Fruit fly (Drosophila melanogaster): ENCODE results near the gene CG5787.

The CG5787 gene

dm6 chr2L:12712852-12713251, at the start of gene CG5787:
Gene CG5787, minus strand, starts transcription at chr2L:12712952.
- TF ChIP-seq CG8478 (optimal IDR thresholded peaks at IDR 0.05) (no peak), CTCF (optimal IDR thresholded peaks at IDR 0.05) (no peak)

- TF ChIP-seq CTCF (optimal IDR thresholded peaks at IDR 0.05) (no peak), CG8478 (optimal IDR thresholded peaks at IDR 0.05) (no peak)
These were observed 49.0 kb upstream of the CG5787 start, which contains the start of gene CG15483 for dm6 chr2L:12761740-12762139. Gene CG15483, minus strand, starts transcription at chr2L:12761840.

dm6 chr2L:12756417-12756816, 43.7 kb upstream of the CG5787 start:
- TF ChIP-seq CG8478 (optimal IDR thresholded peaks at IDR 0.05) (no peak), CTCF (optimal IDR thresholded peaks at IDR 0.05) (no peak)

- TF ChIP-seq CG8478 (optimal IDR thresholded peaks at IDR 0.05) (no peak), CTCF (optimal IDR thresholded peaks at IDR 0.05) (no peak)
These were observed 37.3 kb upstream of the CG5787 start for dm6 chr2L:12750060-12750459.

DNA sequence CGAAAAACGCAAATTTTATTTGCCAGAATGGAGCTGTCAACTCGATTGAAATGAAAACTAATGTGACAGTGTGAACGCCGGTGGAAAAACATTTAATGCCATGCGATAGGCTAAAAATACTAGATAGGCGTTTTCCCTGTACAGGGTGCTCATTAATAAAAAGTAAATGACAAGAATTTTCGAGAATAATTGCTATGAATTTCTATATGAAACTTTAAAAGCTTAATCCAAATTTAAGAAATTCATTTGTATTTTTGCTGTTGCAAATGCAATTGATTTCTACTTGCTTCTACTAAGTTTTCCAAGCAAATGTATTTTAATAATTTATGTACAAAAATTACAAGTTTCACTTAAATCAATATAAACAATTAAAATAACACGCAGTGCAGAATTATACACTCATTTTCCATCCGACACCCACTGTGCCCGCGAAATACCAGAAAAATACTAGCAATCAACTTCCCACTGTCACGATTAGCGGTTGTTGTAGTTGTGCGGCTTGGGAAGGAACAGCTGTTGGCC, 9.1 kb upstream of the CG5787 start, which contains the start of gene Pih1D1:
TSS of gene Pih1D1 (minus strand) at position 50 of the 522 bp plus-strand sequence.
- TF ChIP-seq CG8478 (optimal IDR thresholded peaks at IDR 0.05), result no peak
- no peak for TF ChIP-seq CTCF (optimal IDR thresholded peaks at IDR 0.05)

dm6 chr2L:12720430-12721396, 8.0 kb upstream of the CG5787 start:
- TF ChIP-seq CTCF (optimal IDR thresholded peaks at IDR 0.05) (no peak), CG8478 (optimal IDR thresholded peaks at IDR 0.05) (no peak)

- TF ChIP-seq CG8478 (optimal IDR thresholded peaks at IDR 0.05) (no peak), CTCF (optimal IDR thresholded peaks at IDR 0.05) (no peak)
These were observed 7.1 kb upstream of the CG5787 start for dm6 chr2L:12719712-12720429.

dm6 chr2L:12718437-12719376, 6.0 kb upstream of the CG5787 start, which contains the start of gene MRP:
Gene MRP, plus strand, starts transcription at chr2L:12719045.
- TF ChIP-seq CTCF (optimal IDR thresholded peaks at IDR 0.05), result no peak
- no peak for TF ChIP-seq CG8478 (optimal IDR thresholded peaks at IDR 0.05)

DNA sequence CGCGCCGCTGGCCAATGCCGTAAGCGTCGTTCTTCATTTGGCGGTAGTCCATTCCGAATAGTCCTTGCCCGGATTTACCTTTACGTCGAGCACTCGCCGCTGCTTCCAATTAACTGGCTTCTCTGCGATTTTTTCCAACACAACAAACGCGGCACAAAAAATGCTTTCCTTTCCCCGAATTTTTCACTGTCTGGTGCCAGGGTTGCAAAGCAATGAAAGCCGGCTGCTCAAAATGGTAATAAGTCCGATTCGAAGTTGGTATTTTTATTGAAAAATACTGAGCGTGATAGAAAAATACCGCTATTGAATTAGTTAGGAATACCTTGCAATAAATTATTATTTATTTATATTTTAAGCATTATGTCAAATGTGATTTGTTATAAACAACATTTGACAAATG, 497 bp downstream of the CG5787 start:
- TF ChIP-seq CG8478 (optimal IDR thresholded peaks at IDR 0.05) (no peak), CTCF (optimal IDR thresholded peaks at IDR 0.05) (no peak)

DNA sequence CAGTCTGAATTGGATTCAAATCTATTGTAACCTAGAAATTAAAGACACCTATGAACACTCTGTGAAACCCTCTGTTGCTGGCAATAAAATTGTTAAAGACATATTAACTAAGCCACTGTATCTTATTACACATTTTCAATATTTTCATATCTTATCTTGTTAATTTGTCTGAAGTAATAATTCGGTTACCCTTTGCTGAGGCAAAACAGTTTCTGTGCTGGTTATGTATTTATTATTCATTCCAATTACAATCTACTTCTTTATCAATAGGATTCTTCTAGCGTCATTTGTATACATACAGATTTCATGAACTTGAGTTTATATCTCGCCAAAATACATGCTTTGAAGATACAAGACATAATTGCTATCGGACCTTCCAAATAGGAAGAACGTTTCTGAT, 4.2 kb downstream of the CG5787 start:
- no peak for TF ChIP-seq CTCF (optimal IDR thresholded peaks at IDR 0.05)
- TF ChIP-seq CG8478 (optimal IDR thresholded peaks at IDR 0.05), result no peak

DNA sequence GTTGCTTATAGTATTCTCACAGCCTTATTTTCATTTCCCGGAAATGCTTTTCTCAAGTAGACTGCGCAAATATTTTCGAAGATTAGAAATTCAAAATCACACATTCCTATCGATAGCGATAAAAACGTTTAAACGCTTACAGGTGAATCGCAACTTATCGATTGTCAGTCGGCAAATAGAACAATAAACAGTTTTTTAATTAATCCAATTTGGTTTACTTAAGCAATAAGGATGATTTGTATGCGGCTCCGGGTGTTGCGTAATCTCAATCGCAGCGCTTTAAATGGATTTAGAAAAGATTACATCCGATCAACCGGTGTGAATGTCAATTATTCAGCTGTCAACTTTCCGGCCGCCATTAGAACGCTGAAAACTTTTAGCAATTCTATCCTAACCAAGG, 5.2 kb downstream of the CG5787 start, which contains the start of the genes CG6180 and CG15484:
TSS of gene CG6180 (plus strand) at position 122 of the 400 bp plus-strand sequence.
TSS of gene CG15484 (minus strand) at position 172 of the 400 bp plus-strand sequence.
- TF ChIP-seq CG8478 (optimal IDR thresholded peaks at IDR 0.05) (no peak), CTCF (optimal IDR thresholded peaks at IDR 0.05) (no peak)

dm6 chr2L:12705376-12705775, 7.4 kb downstream of the CG5787 start:
- no peak for TF ChIP-seq CG8478 (optimal IDR thresholded peaks at IDR 0.05)
- TF ChIP-seq CTCF (optimal IDR thresholded peaks at IDR 0.05), result no peak

dm6 chr2L:12704418-12704920, 8.3 kb downstream of the CG5787 start, which contains the start of the genes CG5776 and spict:
Gene CG5776, minus strand, starts transcription at chr2L:12704451.
Gene spict, plus strand, starts transcription at chr2L:12704725.
- no peak for TF ChIP-seq CG8478 (optimal IDR thresholded peaks at IDR 0.05)
- peak in 1 of 2 experiments; percentile 15 for TF ChIP-seq CTCF (optimal IDR thresholded peaks at IDR 0.05)

DNA sequence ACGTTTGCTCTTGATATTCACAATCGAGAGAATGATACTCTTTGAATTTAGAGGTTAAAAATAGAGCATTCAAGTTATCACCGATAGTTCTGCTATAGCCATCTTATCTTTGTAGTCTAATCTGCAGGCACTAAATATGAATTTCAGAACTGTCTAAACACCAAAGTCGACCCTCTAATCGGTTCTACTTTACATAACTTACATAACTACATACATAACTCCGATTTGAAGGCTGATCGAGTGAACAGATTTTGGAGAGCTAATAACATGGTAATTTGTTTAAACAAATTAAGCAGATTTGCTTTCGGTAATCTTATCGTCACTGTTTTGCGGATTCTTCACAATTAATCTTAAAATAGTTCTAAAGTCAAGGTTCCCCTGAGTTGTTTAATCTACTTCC, 11.3 kb downstream of the CG5787 start:
- TF ChIP-seq CG8478 (optimal IDR thresholded peaks at IDR 0.05) (no peak), CTCF (optimal IDR thresholded peaks at IDR 0.05) (no peak)

All from S2 (cell line).